Worm (Caenorhabditis elegans) whole organism, young adult: ENCODE measurements around the gene moma-1.

Source experiments
- B0261.1 ChIP-seq: sonication (generic microtip); optimal IDR thresholded peaks from 2 replicates; lab custom pipeline; 2016; ENCODE audit warnings: mild to moderate bottlenecking, missing genetic modification characterization, moderate library complexity, missing compliant biosample characterization
- F52B5.7 ChIP-seq: sonication (generic microtip); optimal IDR thresholded peaks from 2 replicates; lab custom pipeline; 2016; ENCODE audit warnings: mild to moderate bottlenecking, missing genetic modification characterization, missing compliant biosample characterization
- Y79H2A.3 ChIP-seq: fragments of 200-800 bp; sonication (Bioruptor generic); conservative IDR thresholded peaks from 2 replicates; pipeline ENCODE4 v1.3.6; 2022; ENCODE audit warnings: missing genetic modification reagents, missing genetic modification characterization, missing compliant biosample characterization
- ama-1 ChIP-seq, 3 experiments: fragments of 150-350 bp in 1 of 3; sonication (generic microtip) in 2 of 3; optimal IDR thresholded peaks; 2 replicates each; lab custom pipeline; 2014 to 2018; ENCODE audit warnings: missing biosample characterization in 2 of 3, missing genetic modification characterization in 2 of 3, missing genetic modification reagents in 2 of 3
- cebp-2 ChIP-seq: fragments of 200-800 bp; sonication (Bioruptor generic); IDR thresholded peaks from 2 replicates; pipeline ENCODE4 v1.3.6; 2022; ENCODE audit warnings: missing genetic modification characterization, missing compliant biosample characterization
- lag-1 ChIP-seq: fragments of 200-800 bp; sonication (Bioruptor generic); IDR thresholded peaks from 2 replicates; pipeline ENCODE4 v1.3.6; 2022; ENCODE audit warnings: missing genetic modification reagents, missing genetic modification characterization, missing compliant biosample characterization
- let-607 ChIP-seq, 2 experiments: fragments of 200-800 bp in 1 of 2; sonication (Bioruptor generic) in 1 of 2; sonication (generic microtip) in 1 of 2; optimal IDR thresholded peaks; 2 replicates each; lab custom pipeline; 2016 to 2018; ENCODE audit warnings: mild to moderate bottlenecking in 2 of 2, missing compliant biosample characterization in 2 of 2, missing genetic modification characterization in 2 of 2, moderate library complexity in 2 of 2, missing genotype in 1 of 2
- xnd-1 ChIP-seq: sonication (generic microtip); optimal IDR thresholded peaks from 2 replicates; lab custom pipeline; 2016; ENCODE audit warnings: missing genotype, missing genetic modification reagents, missing genetic modification characterization, missing compliant biosample characterization
- ztf-28 ChIP-seq: fragments of 200-800 bp; sonication (Bioruptor generic); IDR thresholded peaks from 2 replicates; pipeline ENCODE4 v1.3.6; 2022; ENCODE audit warnings: missing genetic modification reagents, missing genetic modification characterization, missing compliant biosample characterization

- TF ChIP-seq F52B5.7 (no peak), let-607 (tag; optimal IDR thresholded peaks at IDR 0.05; lab: Kevin White, UChicago) (no peak), ama-1 (optimal IDR thresholded peaks at IDR 0.05; lab: Kevin White, UChicago) (no peak), ama-1 (GFP tag; optimal IDR thresholded peaks at IDR 0.05; lab: Kevin White, UChicago) (no peak), lag-1 (no peak), ztf-28 (GFP tag; lab: Robert Waterston, UW) (no peak), B0261.1 (tag; lab: Kevin White, UChicago) (no peak), Y79H2A.3 (no peak), cebp-2 (no peak), xnd-1 (tag; lab: Kevin White, UChicago) (no peak)
Measured at ce11 chrIII:873432-873831, 21.2 kb upstream of the moma-1 start, which contains the start of gene clc-19.
